Worm (Caenorhabditis elegans) whole organism, midembryonic: ENCODE measurements around the gene ZK616.65.

ENCODE experiments used
- T22C8.4 ChIP-seq: fragments of 200-800 bp; sonication (Bioruptor generic); IDR thresholded peaks from 2 replicates; pipeline ENCODE4 v1.3.6; 2022; ENCODE audit warnings: missing genetic modification characterization, missing compliant biosample characterization
- cog-1 ChIP-seq: sonication (generic microtip); optimal IDR thresholded peaks from 2 replicates; lab custom pipeline; 2016; ENCODE audit warnings: missing genetic modification characterization, missing compliant biosample characterization
- flt-1 ChIP-seq: fragments of 200-800 bp; sonication (Bioruptor generic); IDR thresholded peaks from 2 replicates; pipeline ENCODE4 v1.3.6; 2022; ENCODE audit warnings: missing genetic modification characterization, missing compliant biosample characterization
- klf-2 ChIP-seq: fragments of 200-800 bp; sonication (Bioruptor generic); conservative IDR thresholded peaks from 2 replicates; pipeline ENCODE4 v1.3.6; 2022; ENCODE audit warnings: missing genetic modification reagents, missing genetic modification characterization, missing compliant biosample characterization
- med-1 ChIP-seq: sonication (generic microtip); optimal IDR thresholded peaks from 2 replicates; lab custom pipeline; 2017; ENCODE audit warnings: missing genetic modification characterization, mild to moderate bottlenecking, missing compliant biosample characterization, antibody characterized with exemption, missing genetic modification reagents; ENCODE audit not compliant: insufficient read depth
- ref-1 ChIP-seq: fragments of 200-800 bp; sonication (Bioruptor generic); conservative IDR thresholded peaks from 2 replicates; pipeline ENCODE4 v1.3.6; 2022; ENCODE audit warnings: missing genetic modification reagents, missing genetic modification characterization, missing compliant biosample characterization
- tab-1 ChIP-seq: fragments of 200-800 bp; sonication (Bioruptor generic); IDR thresholded peaks from 2 replicates; pipeline ENCODE4 v1.3.6; 2022; ENCODE audit warnings: missing genetic modification characterization, missing compliant biosample characterization
- ztf-23 ChIP-seq: fragments of 200-800 bp; sonication (Bioruptor generic); IDR thresholded peaks from 2 replicates; pipeline ENCODE4 v1.3.6; 2022; ENCODE audit warnings: missing genetic modification reagents, missing genetic modification characterization, missing compliant biosample characterization
- ztf-29 ChIP-seq: fragments of 200-800 bp; sonication (Bioruptor generic); IDR thresholded peaks from 2 replicates; pipeline ENCODE4 v1.3.6; 2022; ENCODE audit warnings: missing genetic modification reagents, missing genetic modification characterization, missing compliant biosample characterization

The ZK616.65 gene

ce11 chrIV:5364135-5364609, 46.8 kb downstream of the ZK616.65 start, which contains the start of the genes hda-6 and F41H10.4:
Gene hda-6, minus strand, starts transcription at chrIV:5364306.
Gene F41H10.4, plus strand, starts transcription at chrIV:5364559.
- TF ChIP-seq flt-1 (GFP tag; lab: Robert Waterston, UW) (no peak), cog-1 (no peak), ztf-29 (GFP tag; lab: Robert Waterston, UW) (no peak), T22C8.4 (no peak), tab-1 (no peak), ref-1 (no peak), ztf-23 (no peak), klf-2 (GFP tag; lab: Robert Waterston, UW) (no peak), med-1 (GFP tag; lab: Kevin White, UChicago) (no peak)

- TF ChIP-seq med-1 (GFP tag; lab: Kevin White, UChicago) = no peak
- no peak for TF ChIP-seq ztf-23
- no peak for TF ChIP-seq flt-1 (GFP tag; lab: Robert Waterston, UW)
- TF ChIP-seq ref-1 = no peak
- TF ChIP-seq ztf-29 (GFP tag; lab: Robert Waterston, UW) = no peak
- no peak for TF ChIP-seq cog-1
- no peak for TF ChIP-seq T22C8.4
- TF ChIP-seq klf-2 (GFP tag; lab: Robert Waterston, UW) = no peak
- no peak for TF ChIP-seq tab-1
Measured at ce11 chrIV:5360533-5360932, 50.5 kb downstream of the ZK616.65 start, which contains the start of gene F41H10.5. Gene F41H10.5, plus strand, starts transcription at chrIV:5360907.
